Fruit fly (Drosophila melanogaster): ENCODE data around the gene sc.

- no peak for TF ChIP-seq spab (GFP tag; optimal IDR thresholded peaks at IDR 0.05)
- TF ChIP-seq CG3919 (GFP tag; optimal IDR thresholded peaks at IDR 0.05) = no peak
- TF ChIP-seq acj6 (GFP tag; optimal IDR thresholded peaks at IDR 0.05) = no peak
- TF ChIP-seq pdm3 (GFP tag; optimal IDR thresholded peaks at IDR 0.05) = no peak
- TF ChIP-seq CG6854 (GFP tag; optimal IDR thresholded peaks at IDR 0.05) = no peak
- no peak for TF ChIP-seq Sox102F (GFP tag; optimal IDR thresholded peaks at IDR 0.05)
- TF ChIP-seq CG10669 (GFP tag; optimal IDR thresholded peaks at IDR 0.05) = no peak
- no peak for TF ChIP-seq Lpt (GFP tag; optimal IDR thresholded peaks at IDR 0.05)
- TF ChIP-seq fd85E (GFP tag; optimal IDR thresholded peaks at IDR 0.05) = no peak
- no peak for TF ChIP-seq Gug (GFP tag; IDR thresholded peaks at IDR 0.05)
These were observed 41.5 kb downstream of the sc start, which contains the start of gene Pgcl for dm6 chrX:437404-437803.
